Fruit fly (Drosophila melanogaster): Measurements from ENCODE around the gene SNF4Agamma.

The SNF4Agamma gene

dm6 chr3R:21204500-21205167 is 64.1 kb downstream of the SNF4Agamma start (continued):
- TF ChIP-seq esn (GFP tag; optimal IDR thresholded peaks at IDR 0.05) = peak; percentile 91
- TF ChIP-seq CG6792 (GFP tag; optimal IDR thresholded peaks at IDR 0.05) = peak; percentile 88
- peak; percentile 91 for TF ChIP-seq eg (GFP tag; IDR thresholded peaks at IDR 0.05)
- peak; percentile 90 for TF ChIP-seq CG10669 (GFP tag; optimal IDR thresholded peaks at IDR 0.05)
- TF ChIP-seq Hr4 (GFP tag; optimal IDR thresholded peaks at IDR 0.05) = peak; percentile 97
- TF ChIP-seq CG34406 (GFP tag; optimal IDR thresholded peaks at IDR 0.05) = peak; percentile 90
- peak; percentile 97 for TF ChIP-seq Eip75B (GFP tag; optimal IDR thresholded peaks at IDR 0.05)
- TF ChIP-seq fd85E (GFP tag; optimal IDR thresholded peaks at IDR 0.05) = peak; percentile 77
- peak; percentile 87 for TF ChIP-seq topi (GFP tag; optimal IDR thresholded peaks at IDR 0.05)
- TF ChIP-seq CG3032 (tag; optimal IDR thresholded peaks at IDR 0.05) = peak; percentile 87
- TF ChIP-seq fd59A (GFP tag; optimal IDR thresholded peaks at IDR 0.05) = peak; percentile 89
- TF ChIP-seq Smox (GFP tag; optimal IDR thresholded peaks at IDR 0.05) = peak; percentile 85
- TF ChIP-seq CG31627 (GFP tag; optimal IDR thresholded peaks at IDR 0.05) = peak; percentile 87
- TF ChIP-seq fkh (GFP tag; optimal IDR thresholded peaks at IDR 0.05) = peak; percentile 90
- TF ChIP-seq Ets21C (GFP tag; optimal IDR thresholded peaks at IDR 0.05) = peak; percentile 70
- TF ChIP-seq ss (GFP tag; optimal IDR thresholded peaks at IDR 0.05) = peak; percentile 81 to 85
- peak; percentile 91 for TF ChIP-seq dac (GFP tag; optimal IDR thresholded peaks at IDR 0.05)
- peak; percentile 93 for TF ChIP-seq CG10631 (GFP tag; optimal IDR thresholded peaks at IDR 0.05)
- TF ChIP-seq CG11294 (GFP tag; IDR thresholded peaks at IDR 0.05) = peak; percentile 88
- peak; percentile 93 for TF ChIP-seq CG6163 (GFP tag; IDR thresholded peaks at IDR 0.05)
- peak; percentile 55 for TF ChIP-seq vri (GFP tag; optimal IDR thresholded peaks at IDR 0.05)
- TF ChIP-seq acj6 (GFP tag; optimal IDR thresholded peaks at IDR 0.05) = peak; percentile 94
- peak; percentile 85 for TF ChIP-seq CG11902 (GFP tag; optimal IDR thresholded peaks at IDR 0.05)
- peak; percentile 75 for TF ChIP-seq CG9139 (GFP tag; optimal IDR thresholded peaks at IDR 0.05)
- peak; percentile 91 for TF ChIP-seq dsx (GFP tag; optimal IDR thresholded peaks at IDR 0.05; ENCODE audit: poor library complexity, severe bottlenecking)

- TF ChIP-seq CG3919 (GFP tag; optimal IDR thresholded peaks at IDR 0.05) = peak; percentile 82
- peak; percentile 70 for TF ChIP-seq topi (GFP tag; optimal IDR thresholded peaks at IDR 0.05)
- no peak for TF ChIP-seq Smox (GFP tag; optimal IDR thresholded peaks at IDR 0.05)
- TF ChIP-seq CG8119 (GFP tag; IDR thresholded peaks at IDR 0.05) = peak; percentile 91
- peak; percentile 32 for TF ChIP-seq Hr39 (GFP tag; optimal IDR thresholded peaks at IDR 0.05)
- peak; percentile 84 for TF ChIP-seq CG4318 (GFP tag; optimal IDR thresholded peaks at IDR 0.05)
- TF ChIP-seq CG1621 (tag; optimal IDR thresholded peaks at IDR 0.05) = peak; percentile 70
- peak; percentile 64 for TF ChIP-seq CG34406 (GFP tag; optimal IDR thresholded peaks at IDR 0.05)
- TF ChIP-seq fd59A (GFP tag; optimal IDR thresholded peaks at IDR 0.05) = peak; percentile 64
- peak; percentile 93 for TF ChIP-seq Eip78C (GFP tag)
- TF ChIP-seq Met (GFP tag; optimal IDR thresholded peaks at IDR 0.05) = peak; percentile 54
- peak; percentile 44 for TF ChIP-seq CG31627 (GFP tag; optimal IDR thresholded peaks at IDR 0.05)
- peak; percentile 94 for TF ChIP-seq CG32006 (GFP tag; optimal IDR thresholded peaks at IDR 0.05)
- peak; percentile 66 for TF ChIP-seq Ets96B (tag; optimal IDR thresholded peaks at IDR 0.05)
- peak; percentile 87 for TF ChIP-seq Sox14 (GFP tag; optimal IDR thresholded peaks at IDR 0.05)
- no peak for TF ChIP-seq Blimp-1 (GFP tag; optimal IDR thresholded peaks at IDR 0.05)
- TF ChIP-seq Eip93F (GFP tag; optimal IDR thresholded peaks at IDR 0.05) = peak; percentile 51
- peak; percentile 81 for TF ChIP-seq net (GFP tag; optimal IDR thresholded peaks at IDR 0.05)
- TF ChIP-seq CG11762 (GFP tag; optimal IDR thresholded peaks at IDR 0.05; ENCODE audit: insufficient read depth) = peak; percentile 68
- peak; percentile 15 for TF ChIP-seq cyc (GFP tag; optimal IDR thresholded peaks at IDR 0.05)
- TF ChIP-seq lz (GFP tag; optimal IDR thresholded peaks at IDR 0.05) = peak; percentile 61
- TF ChIP-seq Sox15 (GFP tag; optimal IDR thresholded peaks at IDR 0.05) = peak; percentile 44
- TF ChIP-seq CG10631 (GFP tag; optimal IDR thresholded peaks at IDR 0.05) = peak; percentile 75
- peak; percentile 69 for TF ChIP-seq spab (GFP tag; optimal IDR thresholded peaks at IDR 0.05)
- peak; percentile 64 for TF ChIP-seq CG16779 (tag; optimal IDR thresholded peaks at IDR 0.05)
- no peak for TF ChIP-seq CG9139 (GFP tag; optimal IDR thresholded peaks at IDR 0.05)
- peak; percentile 38 for TF ChIP-seq dsx (GFP tag; optimal IDR thresholded peaks at IDR 0.05; ENCODE audit: poor library complexity, severe bottlenecking)
- peak; percentile 80 for TF ChIP-seq pdm3 (GFP tag; optimal IDR thresholded peaks at IDR 0.05)
- TF ChIP-seq CG8632 (GFP tag; optimal IDR thresholded peaks at IDR 0.05) = peak; percentile 59
- TF ChIP-seq CG7368 (GFP tag; optimal IDR thresholded peaks at IDR 0.05) = peak; percentile 66
- TF ChIP-seq acj6 (GFP tag; optimal IDR thresholded peaks at IDR 0.05) = peak; percentile 72
Measured at dm6 chr3R:21205680-21206326, 65.3 kb downstream of the SNF4Agamma start.
